Worm (Caenorhabditis elegans): ENCODE results near the gene mct-6.

ce11 chrX:16798621-16799020 is 28.3 kb upstream of the mct-6 start:
- TF ChIP-seq dao-5 (tag; optimal IDR thresholded peaks at IDR 0.05) (no peak), him-1 (tag; optimal IDR thresholded peaks at IDR 0.05) (no peak), W03F9.2 (tag; optimal IDR thresholded peaks at IDR 0.05) (no peak)

All from whole organism, L4/young adult.